Worm (Caenorhabditis elegans) whole organism, late embryonic: Measurements from ENCODE around the gene C15F1.5.
A peak's percentile ranks its signal among the peaks of the same experiment; 100 is the strongest.

Experiments used
- C38D4.7 ChIP-seq: fragments of 200-800 bp; sonication (Bioruptor generic); optimal IDR thresholded peaks from 2 replicates; lab custom pipeline; 2018; ENCODE audit warnings: mild to moderate bottlenecking, missing genetic modification characterization, moderate library complexity, missing compliant biosample characterization
- F13H6.1 ChIP-seq: sonication (generic microtip); optimal IDR thresholded peaks from 2 replicates; lab custom pipeline; 2016; ENCODE audit warnings: missing genetic modification characterization, missing compliant biosample characterization
- K02D7.2 ChIP-seq: sonication (generic microtip); optimal IDR thresholded peaks from 2 replicates; lab custom pipeline; 2017; ENCODE audit warnings: mild to moderate bottlenecking, missing genetic modification characterization, missing compliant biosample characterization
- K09A11.1 ChIP-seq: sonication (generic microtip); optimal IDR thresholded peaks from 2 replicates; lab custom pipeline; 2017; ENCODE audit warnings: antibody characterized with exemption, mild to moderate bottlenecking, missing genetic modification characterization, missing compliant biosample characterization; ENCODE audit not compliant: insufficient read depth
- T23F11.4 ChIP-seq: fragments of 200-800 bp; sonication (Bioruptor generic); optimal IDR thresholded peaks from 2 replicates; lab custom pipeline; 2018; ENCODE audit warnings: mild to moderate bottlenecking, missing genetic modification characterization, missing compliant biosample characterization
- Y22D7AL.16 ChIP-seq: sonication (generic microtip); optimal IDR thresholded peaks from 2 replicates; lab custom pipeline; 2016; ENCODE audit warnings: missing genetic modification characterization, missing compliant biosample characterization
- ama-1 ChIP-seq: fragments of 150-350 bp; optimal IDR thresholded peaks from 2 replicates; lab custom pipeline; 2014
- ceh-18 ChIP-seq: sonication (generic microtip); optimal IDR thresholded peaks from 2 replicates; lab custom pipeline; 2016; ENCODE audit warnings: missing genetic modification characterization, missing compliant biosample characterization
- ceh-19 ChIP-seq: fragments of 200-800 bp; sonication (Bioruptor generic); optimal IDR thresholded peaks from 2 replicates; lab custom pipeline; 2018; ENCODE audit warnings: mild to moderate bottlenecking, missing genetic modification characterization, missing compliant biosample characterization
- ceh-2 ChIP-seq: sonication (generic microtip); optimal IDR thresholded peaks from 2 replicates; lab custom pipeline; 2016; ENCODE audit warnings: missing genotype, missing genetic modification characterization, missing compliant biosample characterization
- ceh-22 ChIP-seq: sonication (generic microtip); optimal IDR thresholded peaks from 2 replicates; lab custom pipeline; 2017; ENCODE audit warnings: missing biosample characterization, missing genetic modification characterization
- ceh-24 ChIP-seq: sonication (generic microtip); optimal IDR thresholded peaks from 2 replicates; lab custom pipeline; 2016; ENCODE audit warnings: mild to moderate bottlenecking, missing genetic modification characterization, missing compliant biosample characterization
- ceh-31 ChIP-seq: sonication (generic microtip); optimal IDR thresholded peaks from 2 replicates; lab custom pipeline; 2016; ENCODE audit warnings: missing genetic modification characterization, missing compliant biosample characterization
- ceh-45 ChIP-seq: fragments of 200-800 bp; sonication (Bioruptor generic); IDR thresholded peaks from 2 replicates; pipeline ENCODE4 v1.3.6; 2022; ENCODE audit warnings: missing genetic modification reagents, missing genetic modification characterization, missing compliant biosample characterization
- ceh-48 ChIP-seq: sonication (generic microtip); optimal IDR thresholded peaks from 2 replicates; lab custom pipeline; 2016; ENCODE audit warnings: missing genetic modification characterization, inconsistent platforms, missing compliant biosample characterization
- ceh-6 ChIP-seq: fragments of 200-800 bp; sonication (Bioruptor generic); optimal IDR thresholded peaks from 2 replicates; lab custom pipeline; 2018; ENCODE audit warnings: mild to moderate bottlenecking, missing genetic modification characterization, missing compliant biosample characterization
- ceh-9 ChIP-seq: sonication (generic microtip); optimal IDR thresholded peaks from 2 replicates; lab custom pipeline; 2016; ENCODE audit warnings: mild to moderate bottlenecking, missing genetic modification characterization, inconsistent platforms, missing compliant biosample characterization
- che-1 ChIP-seq: sonication (generic microtip); optimal IDR thresholded peaks from 2 replicates; lab custom pipeline; 2016; ENCODE audit warnings: mild to moderate bottlenecking, missing genetic modification characterization, missing compliant biosample characterization
- elt-4 ChIP-seq: sonication (generic microtip); optimal IDR thresholded peaks from 2 replicates; lab custom pipeline; 2016; ENCODE audit warnings: missing genetic modification characterization, missing compliant biosample characterization
- eyg-1 ChIP-seq: sonication (generic microtip); optimal IDR thresholded peaks from 2 replicates; lab custom pipeline; 2016; ENCODE audit warnings: missing genotype, missing genetic modification characterization, missing compliant biosample characterization
- gmeb-2 ChIP-seq: sonication (generic microtip); optimal IDR thresholded peaks from 2 replicates; lab custom pipeline; 2016; ENCODE audit warnings: missing genetic modification characterization, inconsistent platforms, missing compliant biosample characterization
- hlh-13 ChIP-seq: fragments of 200-800 bp; sonication (Bioruptor generic); optimal IDR thresholded peaks from 2 replicates; lab custom pipeline; 2018; ENCODE audit warnings: mild to moderate bottlenecking, missing genetic modification characterization, missing compliant biosample characterization
- hlh-6 ChIP-seq: sonication (generic microtip); optimal IDR thresholded peaks from 2 replicates; lab custom pipeline; 2016; ENCODE audit warnings: missing genotype, missing genetic modification characterization, missing compliant biosample characterization
- lin-11 ChIP-seq: fragments of 200-800 bp; sonication (Bioruptor generic); optimal IDR thresholded peaks from 2 replicates; lab custom pipeline; 2018; ENCODE audit warnings: mild to moderate bottlenecking, missing genetic modification characterization, missing compliant biosample characterization
- madf-2 ChIP-seq: sonication (generic microtip); optimal IDR thresholded peaks from 2 replicates; lab custom pipeline; 2017; ENCODE audit warnings: missing genetic modification characterization, missing compliant biosample characterization
- mec-3 ChIP-seq: sonication (generic microtip); optimal IDR thresholded peaks from 2 replicates; lab custom pipeline; 2016; ENCODE audit warnings: borderline replicate concordance, missing genetic modification characterization, missing compliant biosample characterization
- nfya-1 ChIP-seq: sonication (generic microtip); optimal IDR thresholded peaks from 2 replicates; lab custom pipeline; 2017; ENCODE audit warnings: missing genetic modification characterization, mild to moderate bottlenecking, missing compliant biosample characterization, antibody characterized with exemption, moderate library complexity
- nhr-11 ChIP-seq: fragments of 150-350 bp; optimal IDR thresholded peaks from 2 replicates; lab custom pipeline; 2014; ENCODE audit warnings: missing biosample characterization, missing genetic modification characterization
- npax-4 ChIP-seq: sonication (generic microtip); optimal IDR thresholded peaks from 2 replicates; lab custom pipeline; 2016; ENCODE audit warnings: missing genetic modification characterization, missing compliant biosample characterization
- pat-9 ChIP-seq: fragments of 200-800 bp; sonication (Bioruptor generic); optimal IDR thresholded peaks from 2 replicates; lab custom pipeline; 2018; ENCODE audit warnings: mild to moderate bottlenecking, missing genetic modification characterization, moderate library complexity, missing compliant biosample characterization
- pax-1 ChIP-seq: fragments of 150-350 bp; optimal IDR thresholded peaks from 2 replicates; lab custom pipeline; 2014; ENCODE audit warnings: missing biosample characterization, missing genetic modification characterization
- pha-2 ChIP-seq: sonication (generic microtip); optimal IDR thresholded peaks from 2 replicates; lab custom pipeline; 2017; ENCODE audit warnings: mild to moderate bottlenecking, missing genetic modification characterization, missing compliant biosample characterization
- pha-4 ChIP-seq: fragments of 150-350 bp; optimal IDR thresholded peaks from 2 replicates; lab custom pipeline; 2018; ENCODE audit warnings: missing biosample characterization, missing genetic modification reagents, missing genetic modification characterization
- pros-1 ChIP-seq: fragments of 150-350 bp; optimal IDR thresholded peaks from 2 replicates; lab custom pipeline; 2014; ENCODE audit warnings: missing biosample characterization, missing genetic modification reagents, missing genetic modification characterization
- ref-2 ChIP-seq: sonication (generic microtip); optimal IDR thresholded peaks from 2 replicates; lab custom pipeline; 2016; ENCODE audit warnings: missing genetic modification characterization, missing compliant biosample characterization
- rnt-1 ChIP-seq: sonication (generic microtip); optimal IDR thresholded peaks from 2 replicates; lab custom pipeline; 2016; ENCODE audit warnings: missing genetic modification characterization, missing compliant biosample characterization
- sdc-2 ChIP-seq: sonication (generic microtip); optimal IDR thresholded peaks from 2 replicates; lab custom pipeline; 2016; ENCODE audit warnings: missing genotype, missing genetic modification characterization, missing compliant biosample characterization
- sox-2 ChIP-seq: fragments of 200-800 bp; sonication (Bioruptor generic); IDR thresholded peaks from 2 replicates; pipeline ENCODE4 v1.3.6; 2022; ENCODE audit warnings: missing genetic modification reagents, missing genetic modification characterization, missing compliant biosample characterization
- sox-4 ChIP-seq: sonication (generic microtip); optimal IDR thresholded peaks from 2 replicates; lab custom pipeline; 2017; ENCODE audit warnings: mild to moderate bottlenecking, missing genetic modification characterization, inconsistent platforms, missing compliant biosample characterization
- syd-9 ChIP-seq: sonication (generic microtip); optimal IDR thresholded peaks from 2 replicates; lab custom pipeline; 2016; ENCODE audit warnings: mild to moderate bottlenecking, missing genetic modification characterization, moderate library complexity, missing compliant biosample characterization
- tbx-2 ChIP-seq: sonication (generic microtip); optimal IDR thresholded peaks from 2 replicates; lab custom pipeline; 2016; ENCODE audit warnings: missing genetic modification characterization, missing compliant biosample characterization
- tbx-7 ChIP-seq: sonication (generic microtip); optimal IDR thresholded peaks from 2 replicates; lab custom pipeline; 2016; ENCODE audit warnings: missing genotype, missing genetic modification characterization, missing compliant biosample characterization
- unc-3 ChIP-seq, 2 experiments: fragments of 200-800 bp in 1 of 2; sonication (Bioruptor generic) in 1 of 2; sonication (generic microtip) in 1 of 2; conservative IDR thresholded peaks in 1 of 2; optimal IDR thresholded peaks in 1 of 2; 2 replicates each; pipeline versions ENCODE4 v1.3.6 to Lab custom; 2016 to 2022; ENCODE audit warnings: missing compliant biosample characterization in 2 of 2, missing genetic modification characterization in 2 of 2, missing genetic modification reagents in 1 of 2
- ztf-16 ChIP-seq: sonication (generic microtip); optimal IDR thresholded peaks from 2 replicates; lab custom pipeline; 2017; ENCODE audit warnings: missing genetic modification characterization, missing compliant biosample characterization

The C15F1.5 gene

ce11 chrII:6970515-6970914, at the start of gene C15F1.5:
TSS of gene C15F1.5 (minus strand) at chrII:6970615.
- TF ChIP-seq ztf-16 (tag; lab: Kevin White, UChicago) (no peak), pax-1 (tag; lab: Kevin White, UChicago) (no peak), npax-4 (no peak), nhr-11 (no peak), ama-1 (lab: Kevin White, UChicago) (no peak), K09A11.1 (tag; lab: Kevin White, UChicago) (no peak), unc-3 (GFP tag; conservative IDR thresholded peaks at IDR 0.05; lab: Robert Waterston, UW) (no peak), unc-3 (tag; optimal IDR thresholded peaks at IDR 0.05; lab: Kevin White, UChicago) (no peak)

- TF ChIP-seq F13H6.1 (no peak), tbx-2 (tag; lab: Kevin White, UChicago) (no peak), tbx-7 (no peak), hlh-13 (GFP tag; lab: Kevin White, UChicago) (no peak), pros-1 (no peak), ceh-19 (GFP tag; lab: Kevin White, UChicago) (no peak), pha-4 (tag; lab: Kevin White, UChicago) (no peak), ceh-22 (tag; lab: Kevin White, UChicago) (no peak), ama-1 (lab: Kevin White, UChicago) (no peak), ztf-16 (tag; lab: Kevin White, UChicago) (no peak), ceh-24 (tag; lab: Kevin White, UChicago) (no peak)
Observed at ce11 chrII:7012592-7012991, 42.2 kb upstream of the C15F1.5 start, which contains the start of gene sqv-7. TSS of gene sqv-7 (minus strand) at chrII:7012692.

ce11 chrII:7002956-7003357, 32.5 kb upstream of the C15F1.5 start:
- TF ChIP-seq hlh-6 (tag; lab: Kevin White, UChicago) (no peak), pros-1 (no peak), che-1 (tag; lab: Kevin White, UChicago) (peak; percentile 16), madf-2 (tag; lab: Kevin White, UChicago) (peak; percentile 12), Y22D7AL.16 (peak; percentile 13), sox-4 (tag; lab: Kevin White, UChicago) (peak; percentile 7), elt-4 (no peak), nfya-1 (tag; lab: Kevin White, UChicago) (peak; percentile 4), nhr-11 (no peak)

ce11 chrII:7001405-7001804, 31.0 kb upstream of the C15F1.5 start:
- TF ChIP-seq gmeb-2 (tag; lab: Kevin White, UChicago) (peak; percentile 84), F13H6.1 (peak; percentile 41), ceh-45 (GFP tag; lab: Robert Waterston, UW) (peak; percentile 73; the same call in 1 of the 2 replicates), ceh-19 (GFP tag; lab: Kevin White, UChicago) (peak; percentile 87), sox-4 (tag; lab: Kevin White, UChicago) (peak; percentile 72), eyg-1 (tag; lab: Kevin White, UChicago) (peak; percentile 68), ceh-2 (tag; lab: Kevin White, UChicago) (peak; percentile 50), hlh-6 (tag; lab: Kevin White, UChicago) (peak; percentile 87), lin-11 (peak; percentile 75), pha-2 (tag; lab: Kevin White, UChicago) (peak; percentile 85), sdc-2 (tag; lab: Kevin White, UChicago) (peak; percentile 74), syd-9 (tag; lab: Kevin White, UChicago) (peak; percentile 62), madf-2 (tag; lab: Kevin White, UChicago) (peak; percentile 78), C38D4.7 (GFP tag; lab: Kevin White, UChicago) (peak; percentile 78), mec-3 (tag; lab: Kevin White, UChicago) (peak; percentile 18), unc-3 (GFP tag; conservative IDR thresholded peaks at IDR 0.05; lab: Robert Waterston, UW) (peak; percentile 76), unc-3 (tag; optimal IDR thresholded peaks at IDR 0.05; lab: Kevin White, UChicago) (peak; percentile 7), ceh-48 (tag; lab: Kevin White, UChicago) (peak; percentile 59), rnt-1 (peak; percentile 50), Y22D7AL.16 (peak; percentile 70), sox-2 (GFP tag; lab: Robert Waterston, UW) (peak; percentile 74), K09A11.1 (tag; lab: Kevin White, UChicago) (peak; percentile 22), ztf-16 (tag; lab: Kevin White, UChicago) (peak; percentile 63), ceh-18 (tag; lab: Kevin White, UChicago) (peak; percentile 28), ceh-6 (GFP tag; lab: Kevin White, UChicago) (peak; percentile 87), T23F11.4 (GFP tag; lab: Kevin White, UChicago) (peak; percentile 72), elt-4 (peak; percentile 30), ref-2 (tag; lab: Kevin White, UChicago) (peak; percentile 72), tbx-7 (peak; percentile 15), K02D7.2 (tag; lab: Kevin White, UChicago) (peak; percentile 70), ceh-31 (tag; lab: Kevin White, UChicago) (peak; percentile 21), ceh-9 (tag; lab: Kevin White, UChicago) (peak; percentile 41), pat-9 (peak; percentile 84)
